Fruit fly (Drosophila melanogaster): ENCODE results near the gene boi.

Gene boi

dm6 chrX:2468576-2468975 is 1.3 kb downstream of the boi start (continued):
- peak; percentile 18 for TF ChIP-seq CG1647 (GFP tag; optimal IDR thresholded peaks at IDR 0.05)
- TF ChIP-seq Stat92E (GFP tag; optimal IDR thresholded peaks at IDR 0.05) = peak in 1 of 3 experiments; percentile 38
- TF ChIP-seq bsh (GFP tag; optimal IDR thresholded peaks at IDR 0.05) = peak; percentile 88 to 89
- TF ChIP-seq CG9609 (GFP tag; optimal IDR thresholded peaks at IDR 0.05) = peak; percentile 67
- 0 out of 2 replicates have a peak, but pooled peaks have one; percentile 52 for TF ChIP-seq wor (GFP tag; IDR thresholded peaks at IDR 0.05)
- peak; percentile 58; the same call in 2 of the 3 replicates for TF ChIP-seq Aef1 (GFP tag; IDR thresholded peaks at IDR 0.05)
- peak; percentile 48; the same call in 1 of the 2 replicates for TF ChIP-seq CG9215 (GFP tag; IDR thresholded peaks at IDR 0.05)
- TF ChIP-seq ken (GFP tag; IDR thresholded peaks at IDR 0.05) = peak; percentile 80
- peak; percentile 78 for TF ChIP-seq btn (GFP tag; optimal IDR thresholded peaks at IDR 0.05)
- peak; percentile 61 for TF ChIP-seq D19A (tag; optimal IDR thresholded peaks at IDR 0.05)
- peak; percentile 53 for TF ChIP-seq Dad (GFP tag; optimal IDR thresholded peaks at IDR 0.05)
- TF ChIP-seq Nf-YA (GFP tag; IDR thresholded peaks at IDR 0.05) = peak; percentile 61
- peak; percentile 70 for TF ChIP-seq CG8924 (tag; optimal IDR thresholded peaks at IDR 0.05)
- peak; percentile 77 for TF ChIP-seq Sox102F (GFP tag; optimal IDR thresholded peaks at IDR 0.05)
- TF ChIP-seq ems (GFP tag; optimal IDR thresholded peaks at IDR 0.05) = peak; percentile 63
- peak; percentile 73 for TF ChIP-seq Six4 (GFP tag; optimal IDR thresholded peaks at IDR 0.05)
- TF ChIP-seq kni (GFP tag; optimal IDR thresholded peaks at IDR 0.05) = peak; percentile 30
- TF ChIP-seq ara (GFP tag; IDR thresholded peaks at IDR 0.05) = peak; percentile 89
- no peak for TF ChIP-seq Bgb (GFP tag; IDR thresholded peaks at IDR 0.05; ENCODE audit: partially characterized antibody)
- TF ChIP-seq H2.0 (GFP tag; IDR thresholded peaks at IDR 0.05) = peak; percentile 76
- peak; percentile 84 for TF ChIP-seq CG10979 (tag; optimal IDR thresholded peaks at IDR 0.05)
- TF ChIP-seq ewg (GFP tag; optimal IDR thresholded peaks at IDR 0.05) = peak; percentile 56
- TF ChIP-seq lbe (GFP tag; optimal IDR thresholded peaks at IDR 0.05) = no peak
- TF ChIP-seq CG12104 (GFP tag; optimal IDR thresholded peaks at IDR 0.05) = peak; percentile 47
- TF ChIP-seq dmrt11E (tag; optimal IDR thresholded peaks at IDR 0.05) = peak; percentile 87
- TF ChIP-seq CG10209 (GFP tag; optimal IDR thresholded peaks at IDR 0.05) = peak; percentile 62
- peak; percentile 80 for TF ChIP-seq CG18262 (tag; optimal IDR thresholded peaks at IDR 0.05)
- peak; percentile 46 for TF ChIP-seq CG5180 (GFP tag; optimal IDR thresholded peaks at IDR 0.05)
- peak; percentile 32 for TF ChIP-seq Usf (GFP tag; optimal IDR thresholded peaks at IDR 0.05)
- TF ChIP-seq org-1 (GFP tag; optimal IDR thresholded peaks at IDR 0.05) = peak; percentile 45
- TF ChIP-seq tna (GFP tag; IDR thresholded peaks at IDR 0.05; ENCODE audit: partially characterized antibody) = no peak
- TF ChIP-seq disco-r (GFP tag; optimal IDR thresholded peaks at IDR 0.05) = no peak
- TF ChIP-seq Xrp1 (GFP tag; IDR thresholded peaks at IDR 0.05) = peak; percentile 92
- TF ChIP-seq CG11695 (GFP tag; IDR thresholded peaks at IDR 0.05) = peak; percentile 58; the same call in 1 of the 3 replicates
- peak; percentile 82 for TF ChIP-seq row (GFP tag; IDR thresholded peaks at IDR 0.05)
- TF ChIP-seq ind (GFP tag; optimal IDR thresholded peaks at IDR 0.05) = peak; percentile 67
- TF ChIP-seq CG10321 (GFP tag; IDR thresholded peaks at IDR 0.05) = no peak
- TF ChIP-seq CG43689 (GFP tag; IDR thresholded peaks at IDR 0.05) = 0 out of 2 replicates have a peak, but pooled peaks have one; percentile 27
- peak; percentile 52 to 86 for TF ChIP-seq chif (GFP tag; optimal IDR thresholded peaks at IDR 0.05)
- TF ChIP-seq onecut (GFP tag; IDR thresholded peaks at IDR 0.05) = peak; percentile 73
- TF ChIP-seq Mes4 (GFP tag; optimal IDR thresholded peaks at IDR 0.05) = peak; percentile 59
- peak; percentile 24 for TF ChIP-seq pb (GFP tag; optimal IDR thresholded peaks at IDR 0.05)
- TF ChIP-seq ftz-f1 (GFP tag; optimal IDR thresholded peaks at IDR 0.05) = no peak
- TF ChIP-seq CG11093 (GFP tag; IDR thresholded peaks at IDR 0.05) = peak; percentile 79; the same call in 2 of the 3 replicates
- TF ChIP-seq tin (GFP tag; optimal IDR thresholded peaks at IDR 0.05) = peak; percentile 87
- peak; percentile 73 for TF ChIP-seq ssp (GFP tag; IDR thresholded peaks at IDR 0.05)
- peak; percentile 37 for TF ChIP-seq Sry-δ (GFP tag; optimal IDR thresholded peaks at IDR 0.05)
- peak; percentile 88 for TF ChIP-seq CG5245 (GFP tag; optimal IDR thresholded peaks at IDR 0.05)
- 0 out of 3 replicates have a peak, but pooled peaks have one; percentile 33 for TF ChIP-seq CG2889 (GFP tag; IDR thresholded peaks at IDR 0.05)
- peak; percentile 73 for TF ChIP-seq pnt (GFP tag; optimal IDR thresholded peaks at IDR 0.05)

Measured in whole organism, embryonic.